Worm (Caenorhabditis elegans): ENCODE data around the gene hlh-1.

DNA sequence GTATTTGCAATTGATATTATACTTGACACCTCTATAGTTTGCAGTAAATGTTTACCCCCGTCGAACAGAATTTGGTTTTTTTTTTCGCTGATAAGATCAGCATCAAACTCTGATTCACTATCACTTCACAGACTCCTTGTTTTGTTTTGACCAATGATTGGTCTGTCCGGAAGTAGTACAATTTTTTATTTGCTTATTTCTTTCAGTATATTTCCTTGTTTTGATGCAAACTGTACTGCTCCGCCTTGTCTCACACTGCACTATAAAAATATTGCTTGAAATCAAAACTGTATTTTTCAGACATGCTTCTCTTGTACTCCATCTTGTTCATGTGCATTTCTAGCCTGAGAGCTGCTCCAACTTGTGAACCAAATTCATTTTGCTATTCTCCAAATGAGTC is 39.1 kb downstream of the hlh-1 start, which contains the start of gene M03A1.3:
- TF ChIP-seq him-1 (tag; optimal IDR thresholded peaks at IDR 0.05), result no peak
- no peak for TF ChIP-seq dao-5 (tag; optimal IDR thresholded peaks at IDR 0.05)

Measured in whole organism, L4/young adult.